Worm (Caenorhabditis elegans) whole organism, L3 larva: ENCODE results near the gene F54D11.4.

Experiments
- ZK546.5 ChIP-seq: sonication (generic microtip); optimal IDR thresholded peaks from 2 replicates; lab custom pipeline; 2017; ENCODE audit warnings: missing biosample characterization, missing genetic modification characterization
- aly-2 ChIP-seq: fragments of 150-350 bp; optimal IDR thresholded peaks from 2 replicates; lab custom pipeline; 2014; ENCODE audit warnings: missing biosample characterization, missing genetic modification characterization
- elt-3 ChIP-seq, 3 experiments: fragments of 150-350 bp in 1 of 3; sonication (generic microtip) in 2 of 3; optimal IDR thresholded peaks; 2 replicates in 2 of 3; 4 replicates in 1 of 3; lab custom pipeline; 2014 to 2017; ENCODE audit warnings: missing biosample characterization in 3 of 3, missing genetic modification characterization in 3 of 3
- nhr-12 ChIP-seq: fragments of 150-350 bp; optimal IDR thresholded peaks from 2 replicates; lab custom pipeline; 2014; ENCODE audit warnings: missing biosample characterization, missing genetic modification characterization
- nhr-23 ChIP-seq: fragments of 150-350 bp; optimal IDR thresholded peaks from 2 replicates; lab custom pipeline; 2014; ENCODE audit warnings: missing biosample characterization, missing genetic modification reagents, missing genetic modification characterization
- nhr-25 ChIP-seq: sonication (generic microtip); optimal IDR thresholded peaks from 2 replicates; lab custom pipeline; 2017; ENCODE audit warnings: missing biosample characterization, missing genetic modification characterization
- nhr-76 ChIP-seq: fragments of 150-350 bp; sonication (generic microtip); optimal IDR thresholded peaks from 5 replicates; lab custom pipeline; 2014; ENCODE audit warnings: missing biosample characterization, missing genetic modification characterization

DNA sequence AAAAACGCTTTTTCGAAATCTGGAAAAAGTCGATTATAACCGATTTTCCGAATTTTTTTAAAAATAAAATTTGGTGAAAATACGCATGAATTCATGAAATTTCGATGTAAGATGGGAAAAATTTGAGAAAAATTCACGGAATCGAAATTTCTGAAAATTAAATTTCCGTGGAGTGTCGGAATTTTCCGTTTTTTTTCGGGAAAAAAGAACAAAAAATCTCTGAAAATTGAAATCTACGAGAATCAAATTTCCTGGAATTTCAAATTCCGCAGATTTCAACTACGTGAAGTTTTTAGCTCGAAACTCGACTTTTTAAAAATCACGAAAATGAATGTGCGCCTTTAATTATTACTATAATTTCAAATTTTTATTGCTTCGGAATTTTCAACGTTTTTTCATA, 10.4 kb downstream of the F54D11.4 start:
- no peak for TF ChIP-seq nhr-23 (tag; lab: Kevin White, UChicago)
- TF ChIP-seq elt-3 (tag; optimal IDR thresholded peaks at IDR 0.05; lab: Kevin White, UChicago) = no peak
- TF ChIP-seq nhr-25 (tag; lab: Kevin White, UChicago) = no peak
- TF ChIP-seq nhr-76 (tag; lab: Kevin White, UChicago) = no peak
- TF ChIP-seq nhr-12 (tag; lab: Kevin White, UChicago) = no peak
- TF ChIP-seq ZK546.5 (tag; lab: Kevin White, UChicago) = no peak
- TF ChIP-seq aly-2 (tag; lab: Kevin White, UChicago) = no peak
